Fruit fly (Drosophila melanogaster): ENCODE measurements around the gene CG4757.

Gene CG4757

dm6 chr3R:11160907-11161306, at the start of gene CG4757:
Gene CG4757, plus strand, starts transcription at chr3R:11161207.
- TF ChIP-seq h (optimal IDR thresholded peaks at IDR 0.05) (no peak), psq (optimal IDR thresholded peaks at IDR 0.05) (no peak), ttk (optimal IDR thresholded peaks at IDR 0.05) (no peak), Myc (optimal IDR thresholded peaks at IDR 0.05) (no peak), insv (optimal IDR thresholded peaks at IDR 0.05) (no peak), Sin3A (optimal IDR thresholded peaks at IDR 0.05) (no peak)

- TF ChIP-seq Sin3A (optimal IDR thresholded peaks at IDR 0.05): no peak
These were observed 45.4 kb upstream of the CG4757 start, which contains the start of gene SdhCL for dm6 chr3R:11115606-11116005. Gene SdhCL, minus strand, starts transcription at chr3R:11115706.

- no peak for TF ChIP-seq h (optimal IDR thresholded peaks at IDR 0.05)
- no peak for TF ChIP-seq Sin3A (optimal IDR thresholded peaks at IDR 0.05)
- no peak for TF ChIP-seq psq (optimal IDR thresholded peaks at IDR 0.05)
- no peak for TF ChIP-seq ttk (optimal IDR thresholded peaks at IDR 0.05)
- no peak for TF ChIP-seq Myc (optimal IDR thresholded peaks at IDR 0.05)
- TF ChIP-seq insv (optimal IDR thresholded peaks at IDR 0.05): no peak
These were observed 34.6 kb upstream of the CG4757 start for dm6 chr3R:11126383-11126782.

dm6 chr3R:11128116-11128626, 32.8 kb upstream of the CG4757 start, which contains the start of gene Ugt35C1:
Gene Ugt35C1, minus strand, starts transcription at chr3R:11128328.
- TF ChIP-seq psq (optimal IDR thresholded peaks at IDR 0.05): no peak
- TF ChIP-seq h (optimal IDR thresholded peaks at IDR 0.05): no peak
- no peak for TF ChIP-seq Myc (optimal IDR thresholded peaks at IDR 0.05)
- no peak for TF ChIP-seq ttk (optimal IDR thresholded peaks at IDR 0.05)
- TF ChIP-seq insv (optimal IDR thresholded peaks at IDR 0.05): no peak
- TF ChIP-seq Sin3A (optimal IDR thresholded peaks at IDR 0.05): no peak

- TF ChIP-seq ttk (optimal IDR thresholded peaks at IDR 0.05) (no peak), Sin3A (optimal IDR thresholded peaks at IDR 0.05) (no peak), insv (optimal IDR thresholded peaks at IDR 0.05) (no peak), h (optimal IDR thresholded peaks at IDR 0.05) (no peak), Myc (optimal IDR thresholded peaks at IDR 0.05) (no peak), psq (optimal IDR thresholded peaks at IDR 0.05) (no peak)
These were observed 24.1 kb upstream of the CG4757 start, which contains the start of gene mAcon2 for dm6 chr3R:11136877-11137276. Gene mAcon2, plus strand, starts transcription at chr3R:11137177.

dm6 chr3R:11145135-11145534, 15.9 kb upstream of the CG4757 start, which contains the start of gene CheA86a:
Gene CheA86a, minus strand, starts transcription at chr3R:11145235.
- TF ChIP-seq ttk (optimal IDR thresholded peaks at IDR 0.05) (no peak), Myc (optimal IDR thresholded peaks at IDR 0.05) (no peak), Sin3A (optimal IDR thresholded peaks at IDR 0.05) (no peak), h (optimal IDR thresholded peaks at IDR 0.05) (no peak), insv (optimal IDR thresholded peaks at IDR 0.05) (no peak), psq (optimal IDR thresholded peaks at IDR 0.05) (no peak)

- TF ChIP-seq h (optimal IDR thresholded peaks at IDR 0.05): no peak
- TF ChIP-seq insv (optimal IDR thresholded peaks at IDR 0.05): no peak
- no peak for TF ChIP-seq Sin3A (optimal IDR thresholded peaks at IDR 0.05)
- no peak for TF ChIP-seq Myc (optimal IDR thresholded peaks at IDR 0.05)
- no peak for TF ChIP-seq psq (optimal IDR thresholded peaks at IDR 0.05)
- no peak for TF ChIP-seq ttk (optimal IDR thresholded peaks at IDR 0.05)
These were observed 7.2 kb upstream of the CG4757 start, which contains the start of gene Ugt302K1 for dm6 chr3R:11153799-11154273. Gene Ugt302K1, minus strand, starts transcription at chr3R:11153849.

- TF ChIP-seq insv (optimal IDR thresholded peaks at IDR 0.05) (no peak), Myc (optimal IDR thresholded peaks at IDR 0.05) (no peak), ttk (optimal IDR thresholded peaks at IDR 0.05) (no peak), psq (optimal IDR thresholded peaks at IDR 0.05) (no peak), h (optimal IDR thresholded peaks at IDR 0.05) (no peak)
These were observed 6.4 kb upstream of the CG4757 start, which contains the start of gene Ugt302E1 for dm6 chr3R:11154576-11155113. Gene Ugt302E1, plus strand, starts transcription at chr3R:11154626.

- TF ChIP-seq insv (optimal IDR thresholded peaks at IDR 0.05) (no peak), Myc (optimal IDR thresholded peaks at IDR 0.05) (no peak), psq (optimal IDR thresholded peaks at IDR 0.05) (no peak)
These were observed 4.1 kb upstream of the CG4757 start, which contains the start of gene Ugt302C1 for dm6 chr3R:11156858-11157257. Gene Ugt302C1, plus strand, starts transcription at chr3R:11157098.

dm6 chr3R:11165974-11166373, 5.0 kb downstream of the CG4757 start, which contains the start of gene Ugt35E1:
Gene Ugt35E1, minus strand, starts transcription at chr3R:11166074.
- TF ChIP-seq h (optimal IDR thresholded peaks at IDR 0.05): no peak
- no peak for TF ChIP-seq ttk (optimal IDR thresholded peaks at IDR 0.05)
- TF ChIP-seq insv (optimal IDR thresholded peaks at IDR 0.05): no peak
- no peak for TF ChIP-seq Sin3A (optimal IDR thresholded peaks at IDR 0.05)
- TF ChIP-seq psq (optimal IDR thresholded peaks at IDR 0.05): no peak
- TF ChIP-seq Myc (optimal IDR thresholded peaks at IDR 0.05): no peak

dm6 chr3R:11167931-11168465, 7.0 kb downstream of the CG4757 start, which contains the start of gene Ugt35E2:
Gene Ugt35E2, minus strand, starts transcription at chr3R:11167981.
- no peak for TF ChIP-seq insv (optimal IDR thresholded peaks at IDR 0.05)
- no peak for TF ChIP-seq Myc (optimal IDR thresholded peaks at IDR 0.05)
- TF ChIP-seq ttk (optimal IDR thresholded peaks at IDR 0.05): no peak
- TF ChIP-seq Sin3A (optimal IDR thresholded peaks at IDR 0.05): no peak
- no peak for TF ChIP-seq psq (optimal IDR thresholded peaks at IDR 0.05)
- no peak for TF ChIP-seq h (optimal IDR thresholded peaks at IDR 0.05)

dm6 chr3R:11170146-11170545, 9.1 kb downstream of the CG4757 start, which contains the start of gene Ugt35B1:
Gene Ugt35B1, minus strand, starts transcription at chr3R:11170246.
- no peak for TF ChIP-seq Myc (optimal IDR thresholded peaks at IDR 0.05)
- no peak for TF ChIP-seq Sin3A (optimal IDR thresholded peaks at IDR 0.05)
- no peak for TF ChIP-seq h (optimal IDR thresholded peaks at IDR 0.05)
- TF ChIP-seq psq (optimal IDR thresholded peaks at IDR 0.05): no peak
- TF ChIP-seq ttk (optimal IDR thresholded peaks at IDR 0.05): no peak
- no peak for TF ChIP-seq insv (optimal IDR thresholded peaks at IDR 0.05)

Data from Kc167 (cell line).